Worm (Caenorhabditis elegans): ENCODE data around the gene flp-20.

DNA sequence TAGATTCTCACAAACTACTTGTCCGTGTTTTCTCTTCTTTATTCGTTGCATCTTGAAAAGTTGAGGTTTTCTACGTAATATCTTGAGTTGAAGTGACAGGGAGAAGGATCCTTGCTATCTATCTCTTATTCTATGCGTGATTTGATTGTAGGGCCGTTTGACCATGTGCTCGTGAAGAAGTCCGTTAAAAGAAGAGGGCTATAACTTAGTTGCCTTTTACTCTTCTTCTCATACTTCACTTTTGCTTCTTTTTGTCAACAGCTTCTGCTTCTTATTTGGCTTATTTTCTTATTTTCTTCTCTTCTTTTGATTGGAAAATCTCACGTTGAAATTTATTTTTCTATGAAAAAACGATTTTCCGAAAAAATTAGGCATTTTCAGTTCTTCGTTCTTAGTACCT, 24.0 kb upstream of the flp-20 start:
- TF ChIP-seq attf-6 (GFP tag; IDR thresholded peaks at IDR 0.05) (no peak), snpc-4 (GFP tag; optimal IDR thresholded peaks at IDR 0.05) (no peak), snpc-4 (tag; optimal IDR thresholded peaks at IDR 0.05) (no peak), pbrm-1 (GFP tag; IDR thresholded peaks at IDR 0.05) (no peak), F49E8.2 (tag; optimal IDR thresholded peaks at IDR 0.05; ENCODE audit: insufficient read depth) (no peak), F57A8.1 (GFP tag; optimal IDR thresholded peaks at IDR 0.05) (no peak), ccch-3 (GFP tag; optimal IDR thresholded peaks at IDR 0.05) (no peak), F52B5.7 (tag; optimal IDR thresholded peaks at IDR 0.05) (no peak)

Data from whole organism, young adult.